Fruit fly (Drosophila melanogaster) whole organism, embryonic: ENCODE results near the gene PCID2.

Experiments
- CG16779 ChIP-seq: fragments of 200-800 bp; sonication (Bioruptor generic); IDR thresholded peaks from 2 replicates; pipeline ENCODE4 v1.3.6; 2022; ENCODE audit warnings: missing biosample characterization, missing genetic modification characterization
- CG8478 ChIP-seq: fragments of >200 bp; optimal IDR thresholded peaks from 2 replicates; lab custom pipeline; 2018
- H2.0 ChIP-seq: fragments of 200-800 bp; sonication (Bioruptor generic); IDR thresholded peaks from 2 replicates; pipeline ENCODE4 v1.3.6; 2022; ENCODE audit warnings: missing biosample characterization, missing genetic modification characterization
- Optix ChIP-seq: fragments of 200-800 bp; sonication (Bioruptor generic); IDR thresholded peaks from 3 replicates; pipeline ENCODE4 v1.3.6; 2022; ENCODE audit warnings: missing biosample characterization, missing genetic modification characterization
- Xbp1 ChIP-seq: fragments of 200-800 bp; sonication (Bioruptor generic); optimal IDR thresholded peaks from 3 replicates; lab custom pipeline; 2016; ENCODE audit warnings: missing biosample characterization, mild to moderate bottlenecking, missing genetic modification characterization
- Xrp1 ChIP-seq: fragments of 200-800 bp; sonication (Bioruptor generic); IDR thresholded peaks from 2 replicates; pipeline ENCODE4 v1.3.6; 2022; ENCODE audit warnings: missing biosample characterization, missing genetic modification characterization
- az2 ChIP-seq: fragments of 200-800 bp; sonication (Bioruptor generic); optimal IDR thresholded peaks from 3 replicates; lab custom pipeline; 2016; ENCODE audit warnings: missing biosample characterization, missing genetic modification characterization
- cas ChIP-seq: fragments of 200-800 bp; sonication (Bioruptor generic); IDR thresholded peaks from 2 replicates; pipeline ENCODE4 v1.3.6; 2022; ENCODE audit warnings: missing biosample characterization, missing genetic modification characterization
- cwo ChIP-seq: fragments of 200-800 bp; sonication (Bioruptor generic); optimal IDR thresholded peaks from 3 replicates; lab custom pipeline; 2017; ENCODE audit warnings: missing biosample characterization, missing genetic modification characterization, mild to moderate bottlenecking, moderate library complexity, missing genetic modification reagents
- dm ChIP-seq: fragments of 200-800 bp; sonication (Bioruptor generic); optimal IDR thresholded peaks from 3 replicates; lab custom pipeline; 2016; ENCODE audit warnings: missing biosample characterization, missing genetic modification characterization
- vfl ChIP-seq: fragments of 200-800 bp; sonication (Bioruptor generic); optimal IDR thresholded peaks from 2 replicates; lab custom pipeline; 2016; ENCODE audit warnings: missing biosample characterization, missing genetic modification characterization

- TF ChIP-seq CG8478 (lab: Kevin White, UChicago) (no peak), cas (no peak), az2 (no peak), Xbp1 (GFP tag; lab: Kevin White, UChicago) (no peak), dm (GFP tag; lab: Kevin White, UChicago) (no peak), cwo (no peak), Optix (GFP tag; lab: Robert Waterston, UW) (no peak), Xrp1 (GFP tag; lab: Robert Waterston, UW) (no peak), vfl (GFP tag; lab: Kevin White, UChicago) (no peak), CG16779 (GFP tag; lab: Robert Waterston, UW) (no peak), H2.0 (GFP tag; lab: Robert Waterston, UW) (no peak)
Observed at dm6 chr3L:11583964-11584363, 42.3 kb upstream of the PCID2 start, which contains the start of gene CG32086.
